Worm (Caenorhabditis elegans) whole organism, L2 larva: ENCODE measurements around the gene rhr-2.
A peak's percentile ranks its signal among the peaks of the same experiment; 100 is the strongest.

Source experiments
- C34F6.9 ChIP-seq: fragments of 150-350 bp; optimal IDR thresholded peaks from 2 replicates; lab custom pipeline; 2014; ENCODE audit warnings: missing biosample characterization, missing genetic modification characterization
- R02D3.7 ChIP-seq: fragments of 150-350 bp; optimal IDR thresholded peaks from 2 replicates; lab custom pipeline; 2014; ENCODE audit warnings: missing biosample characterization, missing genetic modification characterization
- Y55F3AM.14 ChIP-seq: fragments of 200-800 bp; sonication (Bioruptor generic); optimal IDR thresholded peaks from 2 replicates; lab custom pipeline; 2018; ENCODE audit warnings: mild to moderate bottlenecking, missing genetic modification characterization, missing compliant biosample characterization
- ZK546.5 ChIP-seq: sonication (generic microtip); optimal IDR thresholded peaks from 2 replicates; lab custom pipeline; 2017; ENCODE audit warnings: missing biosample characterization, missing genetic modification characterization
- alr-1 ChIP-seq: fragments of 150-350 bp; optimal IDR thresholded peaks from 2 replicates; lab custom pipeline; 2014; ENCODE audit warnings: missing biosample characterization, missing genetic modification characterization
- ama-1 ChIP-seq: fragments of 150-350 bp; optimal IDR thresholded peaks from 2 replicates; lab custom pipeline; 2018; ENCODE audit warnings: inconsistent platforms
- blmp-1 ChIP-seq: sonication (generic microtip); optimal IDR thresholded peaks from 2 replicates; lab custom pipeline; 2017; ENCODE audit warnings: missing genetic modification characterization, mild to moderate bottlenecking, missing compliant biosample characterization, antibody characterized with exemption, moderate library complexity; ENCODE audit not compliant: insufficient read depth
- ceh-16 ChIP-seq: fragments of 150-350 bp; optimal IDR thresholded peaks from 2 replicates; lab custom pipeline; 2014; ENCODE audit warnings: missing biosample characterization, missing genetic modification characterization
- ceh-82 ChIP-seq: fragments of 150-350 bp; optimal IDR thresholded peaks from 2 replicates; lab custom pipeline; 2014; ENCODE audit warnings: missing biosample characterization, missing genetic modification characterization
- dmd-4 ChIP-seq: sonication (generic microtip); optimal IDR thresholded peaks from 2 replicates; lab custom pipeline; 2017; ENCODE audit warnings: missing biosample characterization, missing genetic modification characterization
- elt-1 ChIP-seq: fragments of 150-350 bp; optimal IDR thresholded peaks from 2 replicates; lab custom pipeline; 2014; ENCODE audit warnings: missing biosample characterization, missing genetic modification characterization
- elt-3 ChIP-seq: sonication (generic microtip); optimal IDR thresholded peaks from 2 replicates; lab custom pipeline; 2017; ENCODE audit warnings: missing biosample characterization, missing genetic modification characterization
- fos-1 ChIP-seq: fragments of 150-350 bp; optimal IDR thresholded peaks from 2 replicates; lab custom pipeline; 2014; ENCODE audit warnings: missing biosample characterization, missing genetic modification characterization
- gmeb-1 ChIP-seq: fragments of 150-350 bp; optimal IDR thresholded peaks from 2 replicates; lab custom pipeline; 2014; ENCODE audit warnings: missing biosample characterization, missing genetic modification characterization
- lin-11 ChIP-seq: fragments of 150-350 bp; sonication (generic microtip); optimal IDR thresholded peaks from 2 replicates; lab custom pipeline; 2014; ENCODE audit warnings: missing biosample characterization, missing genetic modification characterization, inconsistent platforms, mixed read lengths
- lin-13 ChIP-seq: fragments of 150-350 bp; optimal IDR thresholded peaks from 2 replicates; lab custom pipeline; 2014; ENCODE audit warnings: missing biosample characterization, missing genetic modification reagents, missing genetic modification characterization
- lin-39 ChIP-seq: fragments of 150-350 bp; optimal IDR thresholded peaks from 2 replicates; lab custom pipeline; 2014; ENCODE audit warnings: missing biosample characterization, missing genetic modification reagents, missing genetic modification characterization
- mab-5 ChIP-seq: fragments of 150-350 bp; optimal IDR thresholded peaks from 2 replicates; lab custom pipeline; 2014; ENCODE audit warnings: missing biosample characterization, missing genetic modification characterization
- mdl-1 ChIP-seq, 2 experiments: fragments of 150-350 bp in 1 of 2; sonication (generic microtip) in 1 of 2; optimal IDR thresholded peaks; 2 replicates each; lab custom pipeline; 2017; ENCODE audit warnings: missing biosample characterization in 2 of 2, missing genetic modification characterization in 2 of 2
- nhr-10 ChIP-seq: sonication (generic microtip); optimal IDR thresholded peaks from 2 replicates; lab custom pipeline; 2017; ENCODE audit warnings: missing biosample characterization, missing genetic modification characterization
- nhr-12 ChIP-seq: fragments of 150-350 bp; optimal IDR thresholded peaks from 2 replicates; lab custom pipeline; 2014; ENCODE audit warnings: missing biosample characterization, missing genetic modification characterization
- nhr-129 ChIP-seq: fragments of 150-350 bp; optimal IDR thresholded peaks from 2 replicates; lab custom pipeline; 2014; ENCODE audit warnings: missing biosample characterization, missing genetic modification characterization
- nhr-21 ChIP-seq: fragments of 150-350 bp; optimal IDR thresholded peaks from 2 replicates; lab custom pipeline; 2014; ENCODE audit warnings: missing biosample characterization, missing genetic modification characterization
- nhr-23 ChIP-seq: fragments of 150-350 bp; optimal IDR thresholded peaks from 2 replicates; lab custom pipeline; 2014; ENCODE audit warnings: missing biosample characterization, missing genetic modification reagents, missing genetic modification characterization
- nhr-237 ChIP-seq: fragments of 150-350 bp; optimal IDR thresholded peaks from 2 replicates; lab custom pipeline; 2014; ENCODE audit warnings: missing biosample characterization, missing genetic modification characterization
- nhr-25 ChIP-seq: fragments of 150-350 bp; sonication (generic microtip); optimal IDR thresholded peaks from 3 replicates; lab custom pipeline; 2014; ENCODE audit warnings: missing biosample characterization, missing genetic modification characterization
- nhr-77 ChIP-seq: fragments of 150-350 bp; optimal IDR thresholded peaks from 2 replicates; lab custom pipeline; 2014; ENCODE audit warnings: missing biosample characterization, missing genetic modification characterization
- sem-4 ChIP-seq: fragments of 150-350 bp; optimal IDR thresholded peaks from 2 replicates; lab custom pipeline; 2014; ENCODE audit warnings: missing biosample characterization, missing genetic modification reagents, missing genetic modification characterization
- sma-3 ChIP-seq: sonication (generic microtip); optimal IDR thresholded peaks from 2 replicates; lab custom pipeline; 2016; ENCODE audit warnings: missing genetic modification reagents, missing genetic modification characterization, missing compliant biosample characterization
- sma-9 ChIP-seq, 2 experiments: fragments of 150-350 bp in 1 of 2; sonication (generic microtip) in 1 of 2; optimal IDR thresholded peaks; 2 replicates each; lab custom pipeline; 2014 to 2016; ENCODE audit warnings: missing genetic modification characterization in 2 of 2, mild to moderate bottlenecking in 1 of 2, missing biosample characterization in 1 of 2, missing compliant biosample characterization in 1 of 2, missing genetic modification reagents in 1 of 2, moderate library complexity in 1 of 2
- snpc-4 ChIP-seq: fragments of 150-350 bp; optimal IDR thresholded peaks from 2 replicates; lab custom pipeline; 2014; ENCODE audit warnings: missing biosample characterization, missing genetic modification characterization
- unc-55 ChIP-seq: fragments of 150-350 bp; sonication (generic microtip); optimal IDR thresholded peaks from 3 replicates; lab custom pipeline; 2014; ENCODE audit warnings: missing biosample characterization, missing genetic modification reagents, missing genetic modification characterization
- zag-1 ChIP-seq: fragments of 150-350 bp; optimal IDR thresholded peaks from 2 replicates; lab custom pipeline; 2014; ENCODE audit warnings: missing biosample characterization, missing genetic modification characterization
- ztf-11 ChIP-seq: sonication (generic microtip); optimal IDR thresholded peaks from 2 replicates; lab custom pipeline; 2017; ENCODE audit warnings: missing biosample characterization, missing genetic modification characterization

Gene rhr-2

ce11 chrV:11777846-11778245 lies 47.9 kb upstream of the rhr-2 start (continued):
- TF ChIP-seq ceh-16 (tag; lab: Kevin White, UChicago) (no peak), sma-9 (GFP tag; optimal IDR thresholded peaks at IDR 0.05; lab: Kevin White, UChicago) (peak; percentile 74), sma-9 (tag; optimal IDR thresholded peaks at IDR 0.05; lab: Kevin White, UChicago) (no peak), unc-55 (GFP tag; lab: Kevin White, UChicago) (no peak), nhr-21 (peak; percentile 11)

- no peak for TF ChIP-seq snpc-4
Observed at ce11 chrV:11776538-11776937, 46.6 kb upstream of the rhr-2 start, which contains the start of gene F55A11.6. TSS of gene F55A11.6 (plus strand) at chrV:11776838.

ce11 chrV:11773934-11774333 lies 44.0 kb upstream of the rhr-2 start:
- TF ChIP-seq nhr-129 (tag; lab: Kevin White, UChicago): no peak
- peak; percentile 27 for TF ChIP-seq ceh-16 (tag; lab: Kevin White, UChicago)
- no peak for TF ChIP-seq blmp-1 (tag; lab: Kevin White, UChicago)
- TF ChIP-seq ceh-82 (tag; lab: Kevin White, UChicago): no peak
- no peak for TF ChIP-seq snpc-4
- peak; percentile 62 for TF ChIP-seq fos-1 (tag; lab: Kevin White, UChicago)
- no peak for TF ChIP-seq lin-39 (tag; lab: Kevin White, UChicago)
- peak; percentile 39 for TF ChIP-seq nhr-25 (tag; lab: Kevin White, UChicago)
- TF ChIP-seq nhr-77 (tag; lab: Kevin White, UChicago): no peak
- TF ChIP-seq, all 48 proteins: peak for 3

ce11 chrV:11773420-11773819 lies 43.5 kb upstream of the rhr-2 start, which contains the start of gene bus-18:
TSS of gene bus-18 (plus strand) at chrV:11773720.
- TF ChIP-seq Y55F3AM.14 (GFP tag; lab: Kevin White, UChicago) (no peak), nhr-21 (no peak), nhr-237 (tag; lab: Kevin White, UChicago) (no peak), nhr-10 (no peak), R02D3.7 (tag; lab: Kevin White, UChicago) (no peak), ZK546.5 (no peak), C34F6.9 (tag; lab: Kevin White, UChicago) (no peak), lin-11 (tag; lab: Kevin White, UChicago) (no peak), alr-1 (tag; lab: Kevin White, UChicago) (no peak), fos-1 (tag; lab: Kevin White, UChicago) (no peak), sma-3 (no peak)

ce11 chrV:11770053-11770517 lies 40.1 kb upstream of the rhr-2 start, which contains the start of gene F55A11.4:
TSS of gene F55A11.4 (plus strand) at chrV:11770467.
- peak; percentile 32 for TF ChIP-seq ama-1 (lab: Kevin White, UChicago)
- no peak for TF ChIP-seq nhr-77 (tag; lab: Kevin White, UChicago)
- TF ChIP-seq sma-9 (GFP tag; optimal IDR thresholded peaks at IDR 0.05; lab: Kevin White, UChicago): no peak
- no peak for TF ChIP-seq sma-9 (tag; optimal IDR thresholded peaks at IDR 0.05; lab: Kevin White, UChicago)
- TF ChIP-seq nhr-25 (tag; lab: Kevin White, UChicago): peak; percentile 10

ce11 chrV:11769646-11770045 lies 39.7 kb upstream of the rhr-2 start:
- no peak for TF ChIP-seq mab-5 (tag; lab: Kevin White, UChicago)
- TF ChIP-seq nhr-23 (tag; lab: Kevin White, UChicago): no peak

ce11 chrV:11767028-11767427 lies 37.1 kb upstream of the rhr-2 start, which contains the start of gene sel-11:
TSS of gene sel-11 (plus strand) at chrV:11767328.
- TF ChIP-seq ceh-16 (tag; lab: Kevin White, UChicago) (no peak), nhr-129 (tag; lab: Kevin White, UChicago) (no peak), R02D3.7 (tag; lab: Kevin White, UChicago) (no peak), nhr-21 (no peak)

ce11 chrV:11764373-11764954 lies 34.5 kb upstream of the rhr-2 start, which contains the start of the genes F55A11.1 and syx-5:
TSS of gene F55A11.1 (minus strand) at chrV:11764385.
TSS of gene syx-5 (plus strand) at chrV:11764904.
- TF ChIP-seq sem-4 (tag; lab: Kevin White, UChicago) (peak; percentile 90), ama-1 (lab: Kevin White, UChicago) (no peak), snpc-4 (peak; percentile 45), lin-13 (GFP tag; lab: Kevin White, UChicago) (peak; percentile 86), mdl-1 (tag; optimal IDR thresholded peaks at IDR 0.05; lab: Kevin White, UChicago) (peak; percentile 23 to 73), zag-1 (tag; lab: Kevin White, UChicago) (peak; percentile 22), elt-3 (tag; lab: Kevin White, UChicago) (no peak), elt-1 (no peak), sma-9 (GFP tag; optimal IDR thresholded peaks at IDR 0.05; lab: Kevin White, UChicago) (peak; percentile 81), sma-9 (tag; optimal IDR thresholded peaks at IDR 0.05; lab: Kevin White, UChicago) (no peak), C34F6.9 (tag; lab: Kevin White, UChicago) (peak; percentile 96), gmeb-1 (peak; percentile 87), ZK546.5 (peak; percentile 30), dmd-4 (tag; lab: Kevin White, UChicago) (peak; percentile 39), ztf-11 (tag; lab: Kevin White, UChicago) (no peak), nhr-21 (peak; percentile 90), nhr-12 (tag; lab: Kevin White, UChicago) (no peak), ceh-82 (tag; lab: Kevin White, UChicago) (no peak), nhr-25 (tag; lab: Kevin White, UChicago) (peak; percentile 95), alr-1 (tag; lab: Kevin White, UChicago) (no peak), nhr-23 (tag; lab: Kevin White, UChicago) (no peak), fos-1 (tag; lab: Kevin White, UChicago) (peak; percentile 68), Y55F3AM.14 (GFP tag; lab: Kevin White, UChicago) (peak; percentile 48)
